Worm (Caenorhabditis elegans) whole organism, mixed stage, embryonic: ENCODE measurements around the gene C14B9.10.

Experiments used
- M03D4.4 ChIP-seq: sonication (generic microtip); optimal IDR thresholded peaks from 2 replicates; lab custom pipeline; 2017; ENCODE audit warnings: mild to moderate bottlenecking, missing genetic modification characterization, missing compliant biosample characterization
- bed-3 ChIP-seq: fragments of 200-800 bp; sonication (Bioruptor generic); optimal IDR thresholded peaks from 3 replicates; lab custom pipeline; 2018; ENCODE audit warnings: mild to moderate bottlenecking, missing genetic modification characterization, moderate library complexity, missing compliant biosample characterization
- blmp-1 ChIP-seq: fragments of 150-350 bp; optimal IDR thresholded peaks from 2 replicates; lab custom pipeline; 2014; ENCODE audit warnings: missing biosample characterization, missing genetic modification characterization
- ceh-39 ChIP-seq: fragments of 150-350 bp; optimal IDR thresholded peaks from 2 replicates; lab custom pipeline; 2014; ENCODE audit warnings: missing biosample characterization, missing genetic modification characterization
- ceh-43 ChIP-seq: fragments of 200-800 bp; sonication (Bioruptor generic); optimal IDR thresholded peaks from 2 replicates; lab custom pipeline; 2018; ENCODE audit warnings: mild to moderate bottlenecking, missing genetic modification characterization, moderate library complexity, missing compliant biosample characterization
- ces-1 ChIP-seq: fragments of 150-350 bp; optimal IDR thresholded peaks from 2 replicates; lab custom pipeline; 2014; ENCODE audit warnings: missing biosample characterization, missing genetic modification reagents, missing genetic modification characterization
- drap-1 ChIP-seq: fragments of 200-800 bp; sonication (Bioruptor generic); optimal IDR thresholded peaks from 3 replicates; lab custom pipeline; 2018; ENCODE audit warnings: mild to moderate bottlenecking, missing genetic modification characterization, missing compliant biosample characterization
- elt-3 ChIP-seq: fragments of 150-350 bp; optimal IDR thresholded peaks from 2 replicates; lab custom pipeline; 2014; ENCODE audit warnings: missing biosample characterization, missing genetic modification characterization
- flh-1 ChIP-seq: fragments of 200-800 bp; sonication (Bioruptor generic); optimal IDR thresholded peaks from 2 replicates; lab custom pipeline; 2018; ENCODE audit warnings: mild to moderate bottlenecking, missing genetic modification characterization, moderate library complexity, missing compliant biosample characterization
- hlh-1 ChIP-seq: fragments of 150-350 bp; optimal IDR thresholded peaks from 2 replicates; lab custom pipeline; 2014; ENCODE audit warnings: missing biosample characterization, missing genetic modification reagents, missing genetic modification characterization
- lin-32 ChIP-seq: fragments of 200-800 bp; sonication (Bioruptor generic); optimal IDR thresholded peaks from 2 replicates; lab custom pipeline; 2018; ENCODE audit warnings: mild to moderate bottlenecking, missing genetic modification characterization, missing compliant biosample characterization
- lsy-2 ChIP-seq: fragments of 150-350 bp; optimal IDR thresholded peaks from 2 replicates; lab custom pipeline; 2014; ENCODE audit warnings: missing biosample characterization, missing genetic modification characterization
- mab-5 ChIP-seq: fragments of 150-350 bp; optimal IDR thresholded peaks from 2 replicates; lab custom pipeline; 2014; ENCODE audit warnings: missing biosample characterization, missing genetic modification characterization
- mep-1 ChIP-seq: fragments of 150-350 bp; optimal IDR thresholded peaks from 2 replicates; lab custom pipeline; 2017; ENCODE audit warnings: missing biosample characterization, missing genetic modification reagents, missing genetic modification characterization, inconsistent platforms
- mls-2 ChIP-seq: sonication (generic microtip); optimal IDR thresholded peaks from 2 replicates; lab custom pipeline; 2016; ENCODE audit warnings: mild to moderate bottlenecking, missing genetic modification characterization, moderate library complexity, missing compliant biosample characterization
- nhr-237 ChIP-seq: fragments of 150-350 bp; optimal IDR thresholded peaks from 2 replicates; lab custom pipeline; 2014; ENCODE audit warnings: missing biosample characterization, missing genetic modification characterization
- nhr-76 ChIP-seq: sonication (generic microtip); optimal IDR thresholded peaks from 2 replicates; lab custom pipeline; 2017; ENCODE audit warnings: missing biosample characterization, missing genetic modification characterization
- pha-4 ChIP-seq: fragments of 150-350 bp; optimal IDR thresholded peaks from 2 replicates; lab custom pipeline; 2018; ENCODE audit warnings: missing biosample characterization, missing genetic modification reagents, missing genetic modification characterization
- snpc-4 ChIP-seq: fragments of 150-350 bp; optimal IDR thresholded peaks from 2 replicates; lab custom pipeline; 2014; ENCODE audit warnings: missing biosample characterization, missing genetic modification characterization
- sptf-1 ChIP-seq: sonication (generic microtip); optimal IDR thresholded peaks from 2 replicates; lab custom pipeline; 2017; ENCODE audit warnings: mild to moderate bottlenecking, missing genetic modification characterization, moderate library complexity, missing compliant biosample characterization
- tbx-8 ChIP-seq: fragments of 200-800 bp; sonication (Bioruptor generic); optimal IDR thresholded peaks from 2 replicates; lab custom pipeline; 2018; ENCODE audit warnings: mild to moderate bottlenecking, missing genetic modification characterization, moderate library complexity, missing compliant biosample characterization
- unc-120 ChIP-seq: sonication (generic microtip); optimal IDR thresholded peaks from 2 replicates; lab custom pipeline; 2017; ENCODE audit warnings: missing genetic modification characterization, missing compliant biosample characterization; ENCODE audit not compliant: poor library complexity, severe bottlenecking
- unc-39 ChIP-seq: fragments of 150-350 bp; optimal IDR thresholded peaks from 2 replicates; lab custom pipeline; 2014; ENCODE audit warnings: missing biosample characterization, missing genetic modification characterization
- zip-8 ChIP-seq: fragments of 150-350 bp; optimal IDR thresholded peaks from 2 replicates; lab custom pipeline; 2014; ENCODE audit warnings: missing biosample characterization, missing genetic modification characterization

C14B9.10 gene

ce11 chrIII:8164771-8165170 lies 34.1 kb downstream of the C14B9.10 start:
- TF ChIP-seq unc-39: no peak
- TF ChIP-seq flh-1: no peak
- TF ChIP-seq, all 35 proteins: peak for 0

DNA sequence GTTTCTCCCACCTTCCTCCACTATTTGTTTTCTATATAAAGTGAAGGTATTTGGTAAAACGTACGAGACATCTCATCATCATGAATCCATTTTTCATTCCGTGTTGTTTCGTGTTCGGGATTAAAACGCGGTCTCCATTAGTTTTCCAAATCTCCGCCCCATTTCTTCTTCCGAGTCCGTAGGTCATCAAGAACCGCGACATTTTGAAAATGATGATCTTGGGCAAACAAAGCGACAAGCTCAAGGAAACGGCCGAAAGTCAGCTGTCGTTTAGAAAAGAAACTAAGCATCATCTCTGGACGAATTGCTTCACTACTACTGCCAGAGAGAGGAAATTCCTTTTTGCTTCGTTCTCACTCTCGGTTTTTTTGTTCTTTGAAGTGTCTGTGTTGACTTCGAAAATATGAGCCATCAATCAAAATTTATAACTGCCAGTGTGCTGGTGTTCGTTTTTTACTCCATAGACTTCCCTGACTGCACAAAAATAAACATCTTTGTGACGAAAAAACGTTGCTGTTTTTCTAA lies 42.0 kb downstream of the C14B9.10 start:
- TF ChIP-seq hlh-1 (tag; lab: Kevin White, UChicago): peak; percentile 50
- TF ChIP-seq zip-8 (tag; lab: Kevin White, UChicago): no peak

- TF ChIP-seq ceh-43 (GFP tag; lab: Kevin White, UChicago) (no peak), nhr-76 (tag; lab: Kevin White, UChicago) (no peak), unc-120 (tag; lab: Kevin White, UChicago) (no peak), bed-3 (GFP tag; lab: Kevin White, UChicago) (no peak), drap-1 (GFP tag; lab: Kevin White, UChicago) (no peak), ces-1 (GFP tag; lab: Kevin White, UChicago) (no peak), ceh-39 (tag; lab: Kevin White, UChicago) (no peak), sptf-1 (tag; lab: Kevin White, UChicago) (no peak), snpc-4 (no peak), lin-32 (no peak), mab-5 (tag; lab: Kevin White, UChicago) (no peak), pha-4 (tag; lab: Kevin White, UChicago) (no peak), flh-1 (no peak)
These were observed 44.6 kb downstream of the C14B9.10 start for ce11 chrIII:8175263-8175662.

- TF ChIP-seq drap-1 (GFP tag; lab: Kevin White, UChicago) (no peak), elt-3 (tag; lab: Kevin White, UChicago) (no peak), blmp-1 (tag; lab: Kevin White, UChicago) (no peak), mep-1 (no peak), unc-120 (tag; lab: Kevin White, UChicago) (no peak), snpc-4 (no peak), M03D4.4 (tag; lab: Kevin White, UChicago) (no peak)
These were observed 45.6 kb downstream of the C14B9.10 start, which contains the start of gene C50C3.12 for ce11 chrIII:8176265-8176664. Gene C50C3.12, plus strand, starts transcription at chrIII:8176565.

DNA sequence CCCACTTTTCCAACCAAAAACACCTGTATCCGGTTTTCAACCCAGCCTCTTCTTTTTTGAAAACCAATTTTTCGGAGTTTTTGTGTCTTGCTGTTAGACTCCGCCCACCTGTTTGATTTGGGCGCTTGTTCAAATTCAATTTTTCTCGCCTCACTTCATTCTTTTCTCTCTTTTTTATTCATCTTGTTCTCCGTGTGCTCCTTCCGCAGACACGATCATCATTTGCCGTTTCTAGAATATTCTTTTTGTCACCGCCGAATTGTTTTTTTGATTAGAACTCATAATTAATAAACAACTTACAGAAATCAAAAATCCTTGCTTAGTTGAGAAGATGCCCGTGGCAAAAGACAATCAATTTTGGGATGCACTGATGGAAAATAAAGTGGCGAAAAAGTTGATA lies 48.3 kb downstream of the C14B9.10 start, which contains the start of gene C50C3.5:
Gene C50C3.5, plus strand, starts transcription at position 301 of the 400 bp plus-strand sequence.
- TF ChIP-seq lsy-2 (tag; lab: Kevin White, UChicago): no peak
- TF ChIP-seq mls-2 (tag; lab: Kevin White, UChicago): no peak

- TF ChIP-seq hlh-1 (tag; lab: Kevin White, UChicago): no peak
- TF ChIP-seq ceh-39 (tag; lab: Kevin White, UChicago): no peak
- no peak for TF ChIP-seq lsy-2 (tag; lab: Kevin White, UChicago)
- TF ChIP-seq unc-39: no peak
- no peak for TF ChIP-seq mep-1
- TF ChIP-seq lin-32: no peak
- TF ChIP-seq ceh-43 (GFP tag; lab: Kevin White, UChicago): no peak
- no peak for TF ChIP-seq sptf-1 (tag; lab: Kevin White, UChicago)
- TF ChIP-seq nhr-76 (tag; lab: Kevin White, UChicago): no peak
- TF ChIP-seq blmp-1 (tag; lab: Kevin White, UChicago): no peak
- no peak for TF ChIP-seq tbx-8
- TF ChIP-seq zip-8 (tag; lab: Kevin White, UChicago): no peak
- TF ChIP-seq nhr-237 (tag; lab: Kevin White, UChicago): no peak
These were observed 50.9 kb downstream of the C14B9.10 start, which contains the start of gene spc-2 for ce11 chrIII:8181581-8181980. Gene spc-2, plus strand, starts transcription at chrIII:8181881.
